Worm (Caenorhabditis elegans) whole organism, early embryonic: ENCODE results near the gene K08B12.1.

Experiments
- B0310.2 ChIP-seq: sonication (generic microtip); optimal IDR thresholded peaks from 2 replicates; lab custom pipeline; 2016; ENCODE audit warnings: mild to moderate bottlenecking, missing genetic modification characterization, missing compliant biosample characterization
- F13C5.2 ChIP-seq: sonication (generic microtip); optimal IDR thresholded peaks from 2 replicates; lab custom pipeline; 2017; ENCODE audit warnings: mild to moderate bottlenecking, missing genetic modification characterization, inconsistent platforms, missing compliant biosample characterization
- hnd-1 ChIP-seq: sonication (generic microtip); optimal IDR thresholded peaks from 2 replicates; lab custom pipeline; 2016; ENCODE audit warnings: missing genetic modification characterization, missing compliant biosample characterization
- tbx-11 ChIP-seq: fragments of 200-800 bp; sonication (Bioruptor generic); IDR thresholded peaks from 2 replicates; pipeline ENCODE4 v1.3.6; 2022; ENCODE audit warnings: missing genetic modification characterization, missing compliant biosample characterization

DNA sequence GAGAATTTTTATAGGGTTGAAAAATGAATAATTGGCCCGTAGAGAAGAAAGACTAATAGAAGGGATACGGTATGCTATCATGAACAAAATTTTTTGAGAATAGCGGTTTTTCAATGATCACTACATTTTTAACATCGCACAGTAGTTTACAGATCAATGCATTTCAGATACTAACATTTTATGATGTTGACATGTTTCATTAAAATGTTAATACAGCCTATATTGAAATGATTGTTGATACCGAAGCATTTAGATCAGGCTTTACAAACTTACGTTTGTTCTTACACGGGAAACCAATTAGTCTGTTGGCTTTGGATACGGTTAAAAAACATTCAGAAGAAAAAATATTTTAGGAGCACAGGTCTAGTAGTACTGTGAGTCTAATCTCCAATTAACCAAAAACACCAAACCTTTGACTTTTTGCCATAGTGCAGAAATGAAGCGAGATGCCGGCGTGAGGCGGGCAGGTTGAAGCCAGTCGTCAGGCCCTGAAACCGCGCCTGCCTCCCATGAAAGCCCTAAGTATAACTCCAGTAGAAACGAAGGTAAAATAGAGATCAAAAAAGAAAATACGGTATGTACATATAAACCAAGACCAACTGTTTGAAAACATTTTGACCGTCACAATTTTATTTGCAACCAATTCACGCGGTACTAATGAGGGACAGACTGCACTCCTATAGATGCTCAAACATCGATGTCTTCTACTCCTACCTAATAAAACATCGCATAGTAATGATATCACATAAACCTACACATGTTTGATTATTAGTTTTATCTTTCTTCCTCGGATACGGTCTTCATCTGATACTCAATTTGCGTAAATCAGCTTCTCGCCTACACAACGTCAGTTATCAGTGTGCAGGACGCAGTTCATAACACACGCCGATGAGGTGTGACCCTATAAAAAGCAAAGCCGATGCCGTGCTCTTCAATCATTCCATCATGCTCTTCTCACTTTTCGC lies 19.2 kb downstream of the K08B12.1 start, which contains the start of gene fil-2:
- no peak for TF ChIP-seq tbx-11 (GFP tag; lab: Robert Waterston, UW)
- no peak for TF ChIP-seq hnd-1 (tag; lab: Kevin White, UChicago)
- no peak for TF ChIP-seq B0310.2 (tag; lab: Kevin White, UChicago)
- TF ChIP-seq F13C5.2 (tag; lab: Kevin White, UChicago), result no peak
